Worm (Caenorhabditis elegans) whole organism, midembryonic: ENCODE data around the gene C26D10.4.

Experiments used
- cog-1 ChIP-seq: sonication (generic microtip); optimal IDR thresholded peaks from 2 replicates; lab custom pipeline; 2016; ENCODE audit warnings: missing genetic modification characterization, missing compliant biosample characterization
- flt-1 ChIP-seq: fragments of 200-800 bp; sonication (Bioruptor generic); IDR thresholded peaks from 2 replicates; pipeline ENCODE4 v1.3.6; 2022; ENCODE audit warnings: missing genetic modification characterization, missing compliant biosample characterization
- klf-2 ChIP-seq: fragments of 200-800 bp; sonication (Bioruptor generic); conservative IDR thresholded peaks from 2 replicates; pipeline ENCODE4 v1.3.6; 2022; ENCODE audit warnings: missing genetic modification reagents, missing genetic modification characterization, missing compliant biosample characterization
- med-1 ChIP-seq: sonication (generic microtip); optimal IDR thresholded peaks from 2 replicates; lab custom pipeline; 2017; ENCODE audit warnings: missing genetic modification characterization, mild to moderate bottlenecking, missing compliant biosample characterization, antibody characterized with exemption, missing genetic modification reagents; ENCODE audit not compliant: insufficient read depth
- ref-1 ChIP-seq: fragments of 200-800 bp; sonication (Bioruptor generic); conservative IDR thresholded peaks from 2 replicates; pipeline ENCODE4 v1.3.6; 2022; ENCODE audit warnings: missing genetic modification reagents, missing genetic modification characterization, missing compliant biosample characterization
- tab-1 ChIP-seq: fragments of 200-800 bp; sonication (Bioruptor generic); IDR thresholded peaks from 2 replicates; pipeline ENCODE4 v1.3.6; 2022; ENCODE audit warnings: missing genetic modification characterization, missing compliant biosample characterization
- ztf-29 ChIP-seq: fragments of 200-800 bp; sonication (Bioruptor generic); IDR thresholded peaks from 2 replicates; pipeline ENCODE4 v1.3.6; 2022; ENCODE audit warnings: missing genetic modification reagents, missing genetic modification characterization, missing compliant biosample characterization

DNA sequence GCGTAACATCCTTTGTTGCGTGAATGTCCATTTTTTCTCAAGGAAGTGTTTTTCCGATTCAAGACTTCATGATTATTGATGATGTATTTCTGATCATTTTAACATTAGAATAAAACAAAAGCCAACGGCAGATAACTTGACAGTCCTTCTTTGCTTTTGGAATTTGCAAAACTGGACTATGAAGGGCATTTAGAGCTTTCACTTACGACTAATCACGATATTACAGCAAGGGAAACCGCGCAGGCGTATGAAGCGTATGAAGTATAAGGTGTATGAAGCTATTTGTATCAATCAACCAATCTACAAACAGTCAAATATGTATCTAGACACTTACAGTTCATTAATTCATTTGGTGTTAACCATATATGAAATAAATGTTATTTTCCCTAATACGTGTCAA, 48.2 kb downstream of the C26D10.4 start:
- TF ChIP-seq med-1 (GFP tag; lab: Kevin White, UChicago) = no peak
- no peak for TF ChIP-seq cog-1 (tag; lab: Kevin White, UChicago)
- no peak for TF ChIP-seq tab-1 (GFP tag; lab: Robert Waterston, UW)
- no peak for TF ChIP-seq flt-1 (GFP tag; lab: Robert Waterston, UW)
- TF ChIP-seq klf-2 (GFP tag; lab: Robert Waterston, UW) = no peak
- no peak for TF ChIP-seq ztf-29
- TF ChIP-seq ref-1 (GFP tag; lab: Robert Waterston, UW) = no peak
